Fruit fly (Drosophila melanogaster) whole organism, embryonic: Measurements from ENCODE around the gene CG43131.

ENCODE experiments used
- CG10366 ChIP-seq: fragments of 200-800 bp; sonication (Bioruptor generic); IDR thresholded peaks from 2 replicates; pipeline ENCODE4 v1.3.6; 2022; ENCODE audit warnings: missing biosample characterization, missing genetic modification characterization
- CG10979 ChIP-seq: fragments of 200-800 bp; sonication (Bioruptor generic); optimal IDR thresholded peaks from 2 replicates; lab custom pipeline; 2018; ENCODE audit warnings: missing biosample characterization, mild to moderate bottlenecking, missing genetic modification characterization, moderate library complexity
- CG12104 ChIP-seq: fragments of 200-800 bp; sonication (Bioruptor generic); optimal IDR thresholded peaks from 3 replicates; lab custom pipeline; 2016; ENCODE audit warnings: missing biosample characterization, missing genetic modification characterization
- CG12744 ChIP-seq: fragments of 200-800 bp; sonication (Bioruptor generic); optimal IDR thresholded peaks from 2 replicates; lab custom pipeline; 2016; ENCODE audit warnings: missing biosample characterization, missing genetic modification characterization
- CG13775 ChIP-seq: fragments of 200-800 bp; sonication (Bioruptor generic); optimal IDR thresholded peaks from 3 replicates; lab custom pipeline; 2017; ENCODE audit warnings: missing biosample characterization, mild to moderate bottlenecking, missing genetic modification characterization
- CG14014 ChIP-seq: fragments of 200-800 bp; sonication (Bioruptor generic); IDR thresholded peaks from 2 replicates; pipeline ENCODE4 v1.3.6; 2022; ENCODE audit warnings: missing biosample characterization, missing genetic modification characterization
- CG14965 ChIP-seq: fragments of 200-800 bp; sonication (Bioruptor generic); optimal IDR thresholded peaks from 2 replicates; lab custom pipeline; 2016; ENCODE audit warnings: missing biosample characterization, missing genetic modification characterization, borderline replicate concordance
- CG15011 ChIP-seq: fragments of 200-800 bp; sonication (Bioruptor generic); optimal IDR thresholded peaks from 3 replicates; lab custom pipeline; 2018; ENCODE audit warnings: missing biosample characterization, mild to moderate bottlenecking, missing genetic modification characterization
- CG17361 ChIP-seq: fragments of 200-800 bp; sonication (Bioruptor generic); IDR thresholded peaks from 3 replicates; pipeline ENCODE4 v1.3.6; 2022; ENCODE audit warnings: missing biosample characterization, missing genetic modification characterization
- CG17568 ChIP-seq: fragments of 200-800 bp; sonication (Bioruptor generic); optimal IDR thresholded peaks from 2 replicates; lab custom pipeline; 2018; ENCODE audit warnings: missing biosample characterization, mild to moderate bottlenecking, missing genetic modification characterization, moderate library complexity
- CG2889 ChIP-seq: fragments of 200-800 bp; sonication (Bioruptor generic); IDR thresholded peaks from 3 replicates; pipeline ENCODE4 v1.3.6; 2022; ENCODE audit warnings: missing biosample characterization, missing genetic modification characterization
- CG30403 ChIP-seq: fragments of 200-800 bp; sonication (Bioruptor generic); optimal IDR thresholded peaks from 3 replicates; lab custom pipeline; 2016; ENCODE audit warnings: missing biosample characterization, missing genetic modification characterization
- CG4404 ChIP-seq: fragments of 200-800 bp; sonication (Bioruptor generic); IDR thresholded peaks from 2 replicates; pipeline ENCODE4 v1.3.6; 2022; ENCODE audit warnings: missing biosample characterization, missing genetic modification characterization
- CG4854 ChIP-seq: fragments of 200-800 bp; sonication (Bioruptor generic); optimal IDR thresholded peaks from 2 replicates; lab custom pipeline; 2016; ENCODE audit warnings: missing biosample characterization, missing genetic modification characterization, inconsistent platforms
- CG8944 ChIP-seq: fragments of 200-800 bp; sonication (Bioruptor generic); optimal IDR thresholded peaks from 3 replicates; lab custom pipeline; 2016; ENCODE audit warnings: missing biosample characterization, missing genetic modification characterization
- Chrac-16 ChIP-seq: fragments of 200-800 bp; sonication (Bioruptor generic); optimal IDR thresholded peaks from 3 replicates; lab custom pipeline; 2016; ENCODE audit warnings: missing biosample characterization, missing genetic modification characterization
- D19A ChIP-seq: fragments of 200-800 bp; optimal IDR thresholded peaks from 3 replicates; lab custom pipeline; 2019; ENCODE audit warnings: missing biosample characterization, mild to moderate bottlenecking, missing genetic modification characterization, moderate library complexity
- Deaf1 ChIP-seq: fragments of 200-800 bp; optimal IDR thresholded peaks from 3 replicates; lab custom pipeline; 2019; ENCODE audit warnings: missing biosample characterization, mild to moderate bottlenecking, missing genetic modification characterization, moderate library complexity
- Doc2 ChIP-seq: fragments of 200-800 bp; sonication (Bioruptor generic); IDR thresholded peaks from 2 replicates; pipeline ENCODE4 v1.3.6; 2022; ENCODE audit warnings: missing biosample characterization, missing genetic modification characterization
- Fer2 ChIP-seq: fragments of 200-800 bp; sonication (Bioruptor generic); optimal IDR thresholded peaks from 2 replicates; lab custom pipeline; 2018; ENCODE audit warnings: missing biosample characterization, mild to moderate bottlenecking, missing genetic modification characterization, moderate library complexity
- HmgD ChIP-seq: fragments of 200-800 bp; sonication (Bioruptor generic); optimal IDR thresholded peaks from 3 replicates; lab custom pipeline; 2016; ENCODE audit warnings: missing biosample characterization, missing genetic modification characterization
- HmgZ ChIP-seq: fragments of 200-800 bp; sonication (Bioruptor generic); optimal IDR thresholded peaks from 2 replicates; lab custom pipeline; 2018; ENCODE audit warnings: missing biosample characterization, mild to moderate bottlenecking, missing genetic modification characterization
- Hr51 ChIP-seq, 2 experiments: fragments of 200-800 bp; sonication (Bioruptor generic); optimal IDR thresholded peaks; 2 replicates in 1 of 2; 3 replicates in 1 of 2; lab custom pipeline; 2016 to 2018; ENCODE audit warnings: missing biosample characterization in 2 of 2, missing genetic modification characterization in 2 of 2, mild to moderate bottlenecking in 1 of 2, moderate library complexity in 1 of 2
- Neu2 ChIP-seq: fragments of 200-800 bp; sonication (Bioruptor generic); optimal IDR thresholded peaks from 3 replicates; lab custom pipeline; 2016; ENCODE audit warnings: missing biosample characterization, missing genetic modification characterization, borderline replicate concordance
- Oaz ChIP-seq: fragments of 200-800 bp; sonication (Bioruptor generic); IDR thresholded peaks from 2 replicates; pipeline ENCODE4 v1.3.6; 2022; ENCODE audit warnings: missing biosample characterization, missing genetic modification characterization
- Sox102F ChIP-seq: fragments of 200-800 bp; sonication (Bioruptor generic); optimal IDR thresholded peaks from 2 replicates; lab custom pipeline; 2018; ENCODE audit warnings: missing biosample characterization, mild to moderate bottlenecking, missing genetic modification characterization, moderate library complexity
- bab2 ChIP-seq: fragments of 200-800 bp; sonication (Bioruptor generic); optimal IDR thresholded peaks from 2 replicates; lab custom pipeline; 2016; ENCODE audit warnings: missing biosample characterization, missing genetic modification characterization
- bsh ChIP-seq, 2 experiments: fragments of 200-800 bp; sonication (Bioruptor generic); optimal IDR thresholded peaks; 2 replicates each; lab custom pipeline; 2017 to 2018; ENCODE audit warnings: mild to moderate bottlenecking in 2 of 2, missing biosample characterization in 2 of 2, missing genetic modification characterization in 2 of 2, moderate library complexity in 1 of 2
- chif ChIP-seq, 2 experiments: fragments of 200-800 bp; sonication (Bioruptor generic); optimal IDR thresholded peaks; 3 replicates each; lab custom pipeline; 2016; ENCODE audit warnings: missing biosample characterization in 2 of 2, missing genetic modification characterization in 2 of 2
- chm ChIP-seq: fragments of 200-800 bp; sonication (Bioruptor generic); IDR thresholded peaks from 2 replicates; pipeline ENCODE4 v1.3.6; 2022; ENCODE audit warnings: missing biosample characterization, missing genetic modification characterization
- dan ChIP-seq: fragments of 200-800 bp; sonication (Bioruptor generic); IDR thresholded peaks from 2 replicates; pipeline ENCODE4 v1.3.6; 2022; ENCODE audit warnings: missing biosample characterization, missing genetic modification characterization
- danr ChIP-seq: fragments of 200-800 bp; sonication (Bioruptor generic); IDR thresholded peaks from 2 replicates; pipeline ENCODE4 v1.3.6; 2022; ENCODE audit warnings: missing biosample characterization, missing genetic modification characterization
- dm ChIP-seq: fragments of 200-800 bp; sonication (Bioruptor generic); optimal IDR thresholded peaks from 3 replicates; lab custom pipeline; 2016; ENCODE audit warnings: missing biosample characterization, missing genetic modification characterization
- ems ChIP-seq: fragments of 200-800 bp; sonication (Bioruptor generic); optimal IDR thresholded peaks from 3 replicates; lab custom pipeline; 2016; ENCODE audit warnings: missing biosample characterization, missing genetic modification characterization
- ewg ChIP-seq: fragments of 200-800 bp; sonication (Bioruptor generic); optimal IDR thresholded peaks from 3 replicates; lab custom pipeline; 2017; ENCODE audit warnings: mild to moderate bottlenecking, missing biosample characterization, missing genetic modification reagents, missing genetic modification characterization
- exex ChIP-seq: fragments of 200-800 bp; sonication (Bioruptor generic); optimal IDR thresholded peaks from 4 replicates; lab custom pipeline; 2018; ENCODE audit warnings: missing biosample characterization, mild to moderate bottlenecking, missing genetic modification characterization, moderate library complexity
- fd64A ChIP-seq: fragments of 200-800 bp; sonication (Bioruptor generic); optimal IDR thresholded peaks from 3 replicates; lab custom pipeline; 2018; ENCODE audit warnings: missing biosample characterization, mild to moderate bottlenecking, missing genetic modification characterization
- gsb ChIP-seq: fragments of 200-800 bp; sonication (Bioruptor generic); IDR thresholded peaks from 2 replicates; pipeline ENCODE4 v1.3.6; 2022; ENCODE audit warnings: missing biosample characterization, missing genetic modification characterization
- hkb ChIP-seq, 2 experiments: fragments of 200-800 bp in 1 of 2; fragments of >200 bp in 1 of 2; sonication (Bioruptor generic) in 1 of 2; IDR thresholded peaks in 1 of 2; optimal IDR thresholded peaks in 1 of 2; 2 replicates each; pipeline versions ENCODE4 v1.3.6 to Lab custom; 2017 to 2022; ENCODE audit warnings: missing biosample characterization in 1 of 2, missing genetic modification characterization in 1 of 2
- jumu ChIP-seq: fragments of 200-800 bp; sonication (Bioruptor generic); optimal IDR thresholded peaks from 3 replicates; lab custom pipeline; 2016; ENCODE audit warnings: missing biosample characterization, missing genetic modification characterization
- knrl ChIP-seq: fragments of 200-800 bp; sonication (Bioruptor generic); IDR thresholded peaks from 3 replicates; pipeline ENCODE4 v1.3.6; 2022; ENCODE audit warnings: missing biosample characterization, missing genetic modification characterization; ENCODE audit not compliant: partially characterized antibody
- mam ChIP-seq: fragments of 200-800 bp; sonication (Bioruptor generic); optimal IDR thresholded peaks from 3 replicates; lab custom pipeline; 2016; ENCODE audit warnings: missing biosample characterization, missing genetic modification characterization
- mirr ChIP-seq: fragments of 200-800 bp; sonication (Bioruptor generic); optimal IDR thresholded peaks from 3 replicates; lab custom pipeline; 2018; ENCODE audit warnings: missing biosample characterization, mild to moderate bottlenecking, missing genetic modification characterization
- pnt ChIP-seq: fragments of 200-800 bp; sonication (Bioruptor generic); optimal IDR thresholded peaks from 3 replicates; lab custom pipeline; 2016; ENCODE audit warnings: missing biosample characterization, missing genetic modification characterization
- sug ChIP-seq: fragments of 200-800 bp; optimal IDR thresholded peaks from 2 replicates; lab custom pipeline; 2019; ENCODE audit warnings: missing biosample characterization, mild to moderate bottlenecking, missing genetic modification characterization, moderate library complexity
- toy ChIP-seq: fragments of 200-800 bp; sonication (Bioruptor generic); IDR thresholded peaks from 2 replicates; pipeline ENCODE4 v1.3.6; 2022; ENCODE audit warnings: missing biosample characterization, missing genetic modification characterization
- trem ChIP-seq: fragments of 200-800 bp; optimal IDR thresholded peaks from 3 replicates; lab custom pipeline; 2019; ENCODE audit warnings: missing biosample characterization, mild to moderate bottlenecking, missing genetic modification characterization, moderate library complexity
- unc-4 ChIP-seq: fragments of 200-800 bp; sonication (Bioruptor generic); IDR thresholded peaks from 2 replicates; pipeline ENCODE4 v1.3.6; 2022; ENCODE audit warnings: missing biosample characterization, missing genetic modification characterization; ENCODE audit not compliant: partially characterized antibody
- unpg ChIP-seq: fragments of 200-800 bp; sonication (Bioruptor generic); optimal IDR thresholded peaks from 3 replicates; lab custom pipeline; 2018; ENCODE audit warnings: missing biosample characterization, mild to moderate bottlenecking, missing genetic modification characterization, moderate library complexity
- vvl ChIP-seq: fragments of 200-800 bp; sonication (Bioruptor generic); IDR thresholded peaks from 2 replicates; pipeline ENCODE4 v1.3.6; 2022; ENCODE audit warnings: missing biosample characterization, missing genetic modification characterization

Gene CG43131

DNA sequence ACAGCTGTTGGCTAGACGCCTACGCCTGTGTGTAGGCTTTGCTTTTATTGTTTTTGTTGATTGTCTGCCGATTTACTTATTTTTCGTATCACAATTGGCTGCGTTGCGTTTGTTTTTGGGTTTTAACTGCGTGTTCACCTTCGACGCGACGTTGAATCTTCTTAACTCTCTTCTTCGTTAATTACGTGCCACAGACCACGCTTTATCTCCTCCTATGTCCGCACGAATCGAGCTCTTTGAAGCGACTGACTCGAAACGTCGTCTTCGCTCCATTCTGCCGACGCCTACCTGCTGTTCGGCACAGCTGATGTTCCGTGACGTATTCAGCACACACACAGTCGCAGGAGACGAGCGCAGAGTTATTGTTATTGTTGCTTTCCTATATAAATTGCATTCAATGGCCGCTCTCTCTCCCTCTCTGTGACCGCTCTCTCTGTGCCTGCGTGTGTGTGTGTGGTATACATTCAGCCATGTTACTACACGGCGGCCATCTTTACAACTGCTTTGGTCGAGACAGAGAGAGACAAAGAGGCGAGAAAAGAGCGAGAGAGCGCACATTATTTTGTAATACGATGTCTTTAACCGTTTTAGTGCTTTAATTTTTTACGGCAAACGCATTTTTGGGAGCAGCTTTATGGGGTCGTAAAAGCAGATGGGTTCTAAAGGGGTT, 22.0 kb downstream of the CG43131 start, which contains the start of gene corto (continued):
- TF ChIP-seq CG17568 (GFP tag; lab: Kevin White, UChicago): peak; percentile 39
- no peak for TF ChIP-seq bab2 (GFP tag; lab: Kevin White, UChicago)
- no peak for TF ChIP-seq toy (GFP tag; lab: Robert Waterston, UW)
- TF ChIP-seq Neu2: no peak
- no peak for TF ChIP-seq CG14014
- TF ChIP-seq ems (GFP tag; lab: Kevin White, UChicago): no peak
- TF ChIP-seq hkb (optimal IDR thresholded peaks at IDR 0.05; lab: Kevin White, UChicago): no peak
- no peak for TF ChIP-seq hkb (GFP tag; IDR thresholded peaks at IDR 0.05; lab: Robert Waterston, UW)
- TF ChIP-seq Doc2: no peak
- TF ChIP-seq Sox102F (GFP tag; lab: Kevin White, UChicago): no peak
- no peak for TF ChIP-seq mam (GFP tag; lab: Kevin White, UChicago)
- TF ChIP-seq CG8944: no peak
- TF ChIP-seq ewg (GFP tag; lab: Kevin White, UChicago): no peak
- TF ChIP-seq Oaz (GFP tag; lab: Robert Waterston, UW): no peak
- TF ChIP-seq chif (GFP tag; optimal IDR thresholded peaks at IDR 0.05; lab: Kevin White, UChicago): no peak
- no peak for TF ChIP-seq CG30403 (GFP tag; lab: Kevin White, UChicago)
- no peak for TF ChIP-seq unpg (GFP tag; lab: Kevin White, UChicago)
- TF ChIP-seq Fer2 (tag; lab: Kevin White, UChicago): no peak
- TF ChIP-seq danr (GFP tag; lab: Robert Waterston, UW): no peak
- no peak for TF ChIP-seq CG10979 (tag; lab: Kevin White, UChicago)
- peak; percentile 80 for TF ChIP-seq mirr (GFP tag; lab: Kevin White, UChicago)
- TF ChIP-seq vvl (GFP tag; lab: Robert Waterston, UW): no peak
- TF ChIP-seq sug (tag; lab: Kevin White, UChicago): peak; percentile 9
- TF ChIP-seq unc-4 (GFP tag; lab: Robert Waterston, UW): no peak
- TF ChIP-seq CG12744 (GFP tag; lab: Kevin White, UChicago): no peak
- TF ChIP-seq chm: no peak
- no peak for TF ChIP-seq dm (GFP tag; lab: Kevin White, UChicago)
- no peak for TF ChIP-seq fd64A (GFP tag; lab: Kevin White, UChicago)
- no peak for TF ChIP-seq CG13775 (GFP tag; lab: Kevin White, UChicago)
- TF ChIP-seq trem (tag; lab: Kevin White, UChicago): no peak
- no peak for TF ChIP-seq Hr51 (GFP tag; optimal IDR thresholded peaks at IDR 0.05; lab: Kevin White, UChicago)
- TF ChIP-seq jumu (GFP tag; lab: Kevin White, UChicago): no peak
- peak; percentile 16 for TF ChIP-seq HmgD (GFP tag; lab: Kevin White, UChicago)
- no peak for TF ChIP-seq CG14965 (GFP tag; lab: Kevin White, UChicago)
- no peak for TF ChIP-seq CG4404 (GFP tag; lab: Robert Waterston, UW)
- peak; percentile 96 for TF ChIP-seq Deaf1 (tag; lab: Kevin White, UChicago)
- TF ChIP-seq gsb: no peak
- peak in 1 of 2 experiments; percentile 31 for TF ChIP-seq bsh (GFP tag; optimal IDR thresholded peaks at IDR 0.05; lab: Kevin White, UChicago)
- TF ChIP-seq pnt (GFP tag; lab: Kevin White, UChicago): no peak
- no peak for TF ChIP-seq CG15011 (GFP tag; lab: Kevin White, UChicago)
- no peak for TF ChIP-seq Chrac-16 (GFP tag; lab: Kevin White, UChicago)
- TF ChIP-seq CG17361 (GFP tag; lab: Robert Waterston, UW): no peak
- TF ChIP-seq exex: no peak
- TF ChIP-seq knrl: no peak
- TF ChIP-seq dan (GFP tag; lab: Robert Waterston, UW): no peak
- TF ChIP-seq HmgZ: no peak
- no peak for TF ChIP-seq CG10366 (GFP tag; lab: Robert Waterston, UW)
- TF ChIP-seq CG2889: no peak
- TF ChIP-seq CG12104 (GFP tag; lab: Kevin White, UChicago): no peak
- no peak for TF ChIP-seq CG4854 (GFP tag; lab: Kevin White, UChicago)
- TF ChIP-seq D19A (tag; lab: Kevin White, UChicago): peak; percentile 11
